Worm (Caenorhabditis elegans) whole organism, L1 larva: Measurements from ENCODE around the gene W07G1.7.

Source experiments
- ceh-63 ChIP-seq: fragments of 200-800 bp; sonication (Bioruptor generic); optimal IDR thresholded peaks from 2 replicates; lab custom pipeline; 2018; ENCODE audit warnings: mild to moderate bottlenecking, missing genetic modification characterization, missing compliant biosample characterization
- ceh-82 ChIP-seq, 3 experiments: fragments of 150-350 bp in 1 of 3; sonication (generic microtip) in 2 of 3; optimal IDR thresholded peaks; 2 replicates each; lab custom pipeline; 2014 to 2017; ENCODE audit warnings: missing biosample characterization in 3 of 3, missing genetic modification characterization in 3 of 3
- dsc-1 ChIP-seq: sonication (generic microtip); optimal IDR thresholded peaks from 2 replicates; lab custom pipeline; 2016; ENCODE audit warnings: mild to moderate bottlenecking, missing genetic modification characterization, missing compliant biosample characterization
- efl-1 ChIP-seq, 4 experiments: fragments of 150-350 bp; optimal IDR thresholded peaks in 3 of 4; peaks in 1 of 4; 1 replicate in 1 of 4; 2 replicates in 3 of 4; lab custom pipeline; 2014; ENCODE audit warnings: missing biosample characterization in 2 of 4, missing genetic modification characterization in 2 of 4, missing genetic modification reagents in 2 of 4
- egl-13 ChIP-seq: sonication (generic microtip); optimal IDR thresholded peaks from 2 replicates; lab custom pipeline; 2016; ENCODE audit warnings: missing genotype, missing genetic modification reagents, missing genetic modification characterization, missing compliant biosample characterization
- elt-2 ChIP-seq: sonication (generic microtip); optimal IDR thresholded peaks from 2 replicates; lab custom pipeline; 2016; ENCODE audit warnings: missing genetic modification characterization, mild to moderate bottlenecking, inconsistent platforms, missing compliant biosample characterization, missing genetic modification reagents
- elt-3 ChIP-seq, 6 experiments: fragments of 150-350 bp in 1 of 6; sonication (generic microtip); optimal IDR thresholded peaks; 2 replicates each; lab custom pipeline; 2017 to 2018; ENCODE audit warnings: missing biosample characterization in 6 of 6, missing genetic modification characterization in 6 of 6, inconsistent platforms in 1 of 6
- fkh-8 ChIP-seq: sonication (generic microtip); optimal IDR thresholded peaks from 2 replicates; lab custom pipeline; 2016; ENCODE audit warnings: mild to moderate bottlenecking, missing genetic modification characterization, missing compliant biosample characterization
- jun-1 ChIP-seq: fragments of 150-350 bp; optimal IDR thresholded peaks from 2 replicates; lab custom pipeline; 2014; ENCODE audit warnings: missing biosample characterization, missing genetic modification reagents, missing genetic modification characterization
- lin-13 ChIP-seq: fragments of 150-350 bp; optimal IDR thresholded peaks from 2 replicates; lab custom pipeline; 2014; ENCODE audit warnings: missing biosample characterization, missing genetic modification reagents, missing genetic modification characterization
- lin-35 ChIP-seq, 2 experiments: fragments of 150-350 bp; optimal IDR thresholded peaks; 2 replicates each; lab custom pipeline; 2014; ENCODE audit warnings: missing biosample characterization in 2 of 2, missing genetic modification characterization in 2 of 2, missing genetic modification reagents in 2 of 2
- lir-3 ChIP-seq: sonication (generic microtip); optimal IDR thresholded peaks from 2 replicates; lab custom pipeline; 2016; ENCODE audit warnings: mild to moderate bottlenecking, missing genetic modification characterization, moderate library complexity, missing compliant biosample characterization; ENCODE audit not compliant: poor library complexity
- mdl-1 ChIP-seq, 2 experiments: fragments of 150-350 bp; optimal IDR thresholded peaks; 2 replicates each; lab custom pipeline; 2014 to 2017; ENCODE audit warnings: missing biosample characterization in 2 of 2, missing genetic modification characterization in 2 of 2, inconsistent platforms in 1 of 2
- nhr-12 ChIP-seq: sonication (generic microtip); optimal IDR thresholded peaks from 2 replicates; lab custom pipeline; 2017; ENCODE audit warnings: missing biosample characterization, missing genetic modification characterization
- nhr-20 ChIP-seq: sonication (generic microtip); optimal IDR thresholded peaks from 2 replicates; lab custom pipeline; 2016; ENCODE audit warnings: mild to moderate bottlenecking, missing genetic modification characterization, missing compliant biosample characterization
- nhr-76 ChIP-seq: sonication (generic microtip); optimal IDR thresholded peaks from 2 replicates; lab custom pipeline; 2017; ENCODE audit warnings: missing biosample characterization, missing genetic modification characterization
- nhr-84 ChIP-seq: sonication (generic microtip); optimal IDR thresholded peaks from 2 replicates; lab custom pipeline; 2017; ENCODE audit warnings: missing biosample characterization, missing genetic modification characterization
- nhr-85 ChIP-seq: sonication (generic microtip); peaks from one replicate; lab custom pipeline; 2016; ENCODE audit warnings: missing genetic modification characterization, inconsistent platforms, missing compliant biosample characterization
- nhr-90 ChIP-seq: sonication (generic microtip); optimal IDR thresholded peaks from 2 replicates; lab custom pipeline; 2016; ENCODE audit warnings: mild to moderate bottlenecking, missing genetic modification characterization, missing compliant biosample characterization; ENCODE audit not compliant: poor library complexity
- pax-3 ChIP-seq: fragments of 200-800 bp; sonication (Bioruptor generic); optimal IDR thresholded peaks from 2 replicates; lab custom pipeline; 2018; ENCODE audit warnings: mild to moderate bottlenecking, missing genetic modification characterization, moderate library complexity, missing compliant biosample characterization
- pqm-1 ChIP-seq: sonication (generic microtip); optimal IDR thresholded peaks from 3 replicates; lab custom pipeline; 2017; ENCODE audit warnings: missing biosample characterization, missing genetic modification characterization
- sup-37 ChIP-seq: fragments of 200-800 bp; sonication (Bioruptor generic); optimal IDR thresholded peaks from 2 replicates; lab custom pipeline; 2018; ENCODE audit warnings: mild to moderate bottlenecking, missing genetic modification characterization, missing compliant biosample characterization
- unc-30 ChIP-seq: sonication (generic microtip); optimal IDR thresholded peaks from 2 replicates; lab custom pipeline; 2017; ENCODE audit warnings: missing biosample characterization, missing genetic modification characterization
- unc-62 ChIP-seq: fragments of 150-350 bp; optimal IDR thresholded peaks from 2 replicates; lab custom pipeline; 2014; ENCODE audit warnings: missing biosample characterization, missing genetic modification reagents, missing genetic modification characterization
- unc-86 ChIP-seq: sonication (generic microtip); optimal IDR thresholded peaks from 2 replicates; lab custom pipeline; 2016; ENCODE audit warnings: missing genetic modification characterization, missing compliant biosample characterization
- xbp-1 ChIP-seq: sonication (generic microtip); optimal IDR thresholded peaks from 2 replicates; lab custom pipeline; 2016; ENCODE audit warnings: missing genetic modification characterization, missing compliant biosample characterization
- ztf-11 ChIP-seq, 2 experiments: sonication (generic microtip); optimal IDR thresholded peaks; 2 replicates each; lab custom pipeline; 2016 to 2017; ENCODE audit warnings: missing genetic modification characterization in 2 of 2, missing biosample characterization in 1 of 2, missing compliant biosample characterization in 1 of 2
- ztf-4 ChIP-seq: fragments of 150-350 bp; optimal IDR thresholded peaks from 2 replicates; lab custom pipeline; 2014; ENCODE audit warnings: missing biosample characterization, missing genetic modification characterization

W07G1.7 gene

ce11 chrII:13982923-13983322 is 16.8 kb upstream of the W07G1.7 start, which contains the start of the genes Y39G8B.13 and Y39G8B.10:
Gene Y39G8B.13 (minus strand): TSS chrII:13983047.
Gene Y39G8B.10 (minus strand): TSS chrII:13983115.
- TF ChIP-seq unc-86 (tag; lab: Kevin White, UChicago) (no peak), elt-2 (tag; lab: Kevin White, UChicago) (peak; percentile 60)

- TF ChIP-seq sup-37 (GFP tag; lab: Kevin White, UChicago) (no peak), nhr-84 (tag; lab: Kevin White, UChicago) (no peak), lin-13 (no peak), pax-3 (tag; lab: Kevin White, UChicago) (no peak), nhr-12 (no peak), dsc-1 (tag; lab: Kevin White, UChicago) (no peak)
Observed at ce11 chrII:13982247-13982646, 16.1 kb upstream of the W07G1.7 start.

ce11 chrII:13981819-13982218 is 15.7 kb upstream of the W07G1.7 start:
- no peak for TF ChIP-seq ztf-4 (tag; lab: Kevin White, UChicago)
- TF ChIP-seq mdl-1 (tag; optimal IDR thresholded peaks at IDR 0.05; lab: Kevin White, UChicago) = no peak
- no peak for TF ChIP-seq nhr-76 (tag; lab: Kevin White, UChicago)
- TF ChIP-seq ceh-63 = no peak
- TF ChIP-seq efl-1 (optimal IDR thresholded peaks at IDR 0.05; lab: Kevin White, UChicago) = no peak
- peak in 1 of 2 experiments; percentile 48 for TF ChIP-seq efl-1 (GFP tag; optimal IDR thresholded peaks at IDR 0.05 in 1 of 2; lab: Kevin White, UChicago)
- TF ChIP-seq, all 84 proteins: peak for 1

ce11 chrII:13981097-13981496 is 15.0 kb upstream of the W07G1.7 start, which contains the start of gene Y39G8B.9:
Gene Y39G8B.9 (plus strand): TSS chrII:13981365.
- no peak for TF ChIP-seq elt-3 (tag; optimal IDR thresholded peaks at IDR 0.05; lab: Kevin White, UChicago)
- TF ChIP-seq lir-3 (tag; lab: Kevin White, UChicago) = no peak
- TF ChIP-seq fkh-8 (tag; lab: Kevin White, UChicago) = no peak
- TF ChIP-seq ztf-4 (tag; lab: Kevin White, UChicago) = no peak
- no peak for TF ChIP-seq efl-1 (optimal IDR thresholded peaks at IDR 0.05; lab: Kevin White, UChicago)
- TF ChIP-seq efl-1 (GFP tag; optimal IDR thresholded peaks at IDR 0.05 in 1 of 2; lab: Kevin White, UChicago) = peak in 1 of 2 experiments; percentile 33
- TF ChIP-seq pax-3 (tag; lab: Kevin White, UChicago) = no peak
- no peak for TF ChIP-seq egl-13
- TF ChIP-seq xbp-1 (tag; lab: Kevin White, UChicago) = no peak
- no peak for TF ChIP-seq unc-86 (tag; lab: Kevin White, UChicago)
- no peak for TF ChIP-seq mdl-1 (tag; optimal IDR thresholded peaks at IDR 0.05; lab: Kevin White, UChicago)
- TF ChIP-seq unc-30 (tag; lab: Kevin White, UChicago) = no peak
- TF ChIP-seq elt-2 (tag; lab: Kevin White, UChicago) = peak; percentile 43
- TF ChIP-seq, all 84 proteins: peak for 2

- TF ChIP-seq lin-35 (GFP tag; optimal IDR thresholded peaks at IDR 0.05; lab: Kevin White, UChicago) (peak in 1 of 2 experiments; percentile 39), ceh-82 (tag; optimal IDR thresholded peaks at IDR 0.05; lab: Kevin White, UChicago) (no peak), pqm-1 (tag; lab: Kevin White, UChicago) (no peak), nhr-20 (peak; percentile 25), elt-2 (tag; lab: Kevin White, UChicago) (peak; percentile 98), jun-1 (peak; percentile 60), unc-62 (no peak), ztf-11 (tag; optimal IDR thresholded peaks at IDR 0.05; lab: Kevin White, UChicago) (no peak), lin-13 (no peak)
Observed at ce11 chrII:13979833-13980513, 13.8 kb upstream of the W07G1.7 start, which contains the start of gene sre-48. Gene sre-48 (minus strand): TSS chrII:13979883.

- TF ChIP-seq nhr-90 (no peak), nhr-85 (tag; lab: Kevin White, UChicago) (peak; percentile 27)
- TF ChIP-seq, all 84 proteins: peak for 1
Observed at ce11 chrII:13977701-13978100, 11.6 kb upstream of the W07G1.7 start.
